Worm (Caenorhabditis elegans) whole organism, early embryonic: ENCODE data around the gene nuaf-1.
A peak's percentile ranks its signal among the peaks of the same experiment; 100 is the strongest.

Experiments used
- B0310.2 ChIP-seq: sonication (generic microtip); optimal IDR thresholded peaks from 2 replicates; lab custom pipeline; 2016; ENCODE audit warnings: mild to moderate bottlenecking, missing genetic modification characterization, missing compliant biosample characterization
- F13C5.2 ChIP-seq: sonication (generic microtip); optimal IDR thresholded peaks from 2 replicates; lab custom pipeline; 2017; ENCODE audit warnings: mild to moderate bottlenecking, missing genetic modification characterization, inconsistent platforms, missing compliant biosample characterization
- aly-1 ChIP-seq: sonication (generic microtip); optimal IDR thresholded peaks from 2 replicates; lab custom pipeline; 2016; ENCODE audit warnings: missing genetic modification characterization, missing compliant biosample characterization
- ama-1 ChIP-seq: fragments of 150-350 bp; optimal IDR thresholded peaks from 2 replicates; lab custom pipeline; 2014
- ceh-13 ChIP-seq: fragments of 200-800 bp; sonication (Bioruptor generic); optimal IDR thresholded peaks from 2 replicates; lab custom pipeline; 2018; ENCODE audit warnings: mild to moderate bottlenecking, missing genetic modification characterization, missing compliant biosample characterization
- ceh-36 ChIP-seq: sonication (generic microtip); optimal IDR thresholded peaks from 2 replicates; lab custom pipeline; 2016; ENCODE audit warnings: missing genetic modification characterization, inconsistent platforms, missing compliant biosample characterization
- ets-7 ChIP-seq: sonication (generic microtip); optimal IDR thresholded peaks from 2 replicates; lab custom pipeline; 2016; ENCODE audit warnings: missing genotype, missing genetic modification characterization, missing compliant biosample characterization
- flt-1 ChIP-seq: fragments of 200-800 bp; sonication (Bioruptor generic); IDR thresholded peaks from 2 replicates; pipeline ENCODE4 v1.3.6; 2022; ENCODE audit warnings: missing genetic modification characterization, missing compliant biosample characterization
- hmbx-1 ChIP-seq: sonication (generic microtip); optimal IDR thresholded peaks from 2 replicates; lab custom pipeline; 2016; ENCODE audit warnings: mild to moderate bottlenecking, missing genetic modification characterization, missing compliant biosample characterization
- hmg-4 ChIP-seq: fragments of 200-800 bp; sonication (Bioruptor generic); optimal IDR thresholded peaks from 2 replicates; lab custom pipeline; 2018; ENCODE audit warnings: mild to moderate bottlenecking, missing genetic modification characterization, missing compliant biosample characterization
- hnd-1 ChIP-seq: sonication (generic microtip); optimal IDR thresholded peaks from 2 replicates; lab custom pipeline; 2016; ENCODE audit warnings: missing genetic modification characterization, missing compliant biosample characterization
- pes-1 ChIP-seq: fragments of 200-800 bp; sonication (Bioruptor generic); IDR thresholded peaks from 2 replicates; pipeline ENCODE4 v1.3.6; 2022; ENCODE audit warnings: missing genetic modification reagents, missing genetic modification characterization, missing compliant biosample characterization
- scrt-1 ChIP-seq: fragments of 200-800 bp; sonication (Bioruptor generic); IDR thresholded peaks from 2 replicates; pipeline ENCODE4 v1.3.6; 2022; ENCODE audit warnings: missing genetic modification characterization, missing compliant biosample characterization
- sea-1 ChIP-seq: fragments of 200-800 bp; sonication (Bioruptor generic); conservative IDR thresholded peaks from 2 replicates; pipeline ENCODE4 v1.3.6; 2022; ENCODE audit warnings: missing genetic modification characterization, missing compliant biosample characterization
- tbx-11 ChIP-seq: fragments of 200-800 bp; sonication (Bioruptor generic); IDR thresholded peaks from 2 replicates; pipeline ENCODE4 v1.3.6; 2022; ENCODE audit warnings: missing genetic modification characterization, missing compliant biosample characterization
- tbx-37 ChIP-seq: fragments of 200-800 bp; sonication (Bioruptor generic); conservative IDR thresholded peaks from 2 replicates; pipeline ENCODE4 v1.3.6; 2022; ENCODE audit warnings: missing genetic modification reagents, missing genetic modification characterization, missing compliant biosample characterization
- tra-4 ChIP-seq: sonication (generic microtip); optimal IDR thresholded peaks from 2 replicates; lab custom pipeline; 2017; ENCODE audit warnings: missing genetic modification characterization, missing compliant biosample characterization

The nuaf-1 gene

DNA sequence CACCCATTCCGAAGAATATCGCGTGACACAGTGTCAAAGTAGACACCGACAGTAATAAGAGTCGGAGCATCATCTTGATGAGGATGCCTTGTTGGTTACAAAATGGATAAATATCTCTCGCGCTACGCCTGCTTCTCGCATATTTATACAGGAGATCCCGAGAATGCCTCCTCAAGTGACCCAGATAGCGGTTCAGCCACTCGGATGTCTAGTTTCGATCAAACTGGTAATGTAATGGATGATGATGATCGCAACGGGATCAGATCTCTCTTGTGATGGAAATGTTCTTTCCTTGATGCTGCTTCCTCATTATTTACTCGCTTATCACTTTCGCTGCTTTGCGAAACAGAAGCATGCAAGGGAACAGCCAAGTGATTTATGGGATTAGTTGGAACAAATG, 4.6 kb downstream of the nuaf-1 start, which contains the start of gene grl-17:
TSS of gene grl-17 (minus strand) at position 101 of the 400 bp plus-strand sequence.
- no peak for TF ChIP-seq hmbx-1
- TF ChIP-seq tra-4 (tag; lab: Kevin White, UChicago): no peak
- no peak for TF ChIP-seq pes-1 (GFP tag; lab: Robert Waterston, UW)
- no peak for TF ChIP-seq sea-1 (GFP tag; lab: Robert Waterston, UW)
- no peak for TF ChIP-seq ceh-36 (tag; lab: Kevin White, UChicago)
- no peak for TF ChIP-seq hmg-4
- TF ChIP-seq B0310.2: no peak
- TF ChIP-seq ceh-13 (GFP tag; lab: Kevin White, UChicago): no peak
- TF ChIP-seq aly-1 (tag; lab: Kevin White, UChicago): no peak

DNA sequence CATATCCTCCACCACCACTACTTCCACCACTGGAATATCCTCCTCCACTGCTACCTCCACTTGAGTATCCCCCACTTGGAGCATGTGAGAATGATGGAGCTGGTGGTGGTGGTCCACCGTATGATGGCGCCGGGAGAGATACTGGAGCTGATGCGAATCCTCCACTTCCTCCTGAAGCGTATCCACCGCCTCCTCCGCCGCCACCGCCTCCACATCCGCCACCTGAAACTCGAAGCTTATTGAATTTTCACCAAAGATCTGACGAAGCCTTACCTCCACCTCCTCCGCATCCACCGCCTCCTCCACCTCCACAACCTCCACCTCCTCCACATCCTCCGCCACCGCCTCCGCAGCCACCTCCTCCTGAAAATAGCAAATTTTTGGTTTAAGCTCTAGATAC, 5.7 kb downstream of the nuaf-1 start:
- TF ChIP-seq ets-7 (no peak), hmg-4 (no peak), hmbx-1 (no peak), ceh-36 (tag; lab: Kevin White, UChicago) (no peak)

DNA sequence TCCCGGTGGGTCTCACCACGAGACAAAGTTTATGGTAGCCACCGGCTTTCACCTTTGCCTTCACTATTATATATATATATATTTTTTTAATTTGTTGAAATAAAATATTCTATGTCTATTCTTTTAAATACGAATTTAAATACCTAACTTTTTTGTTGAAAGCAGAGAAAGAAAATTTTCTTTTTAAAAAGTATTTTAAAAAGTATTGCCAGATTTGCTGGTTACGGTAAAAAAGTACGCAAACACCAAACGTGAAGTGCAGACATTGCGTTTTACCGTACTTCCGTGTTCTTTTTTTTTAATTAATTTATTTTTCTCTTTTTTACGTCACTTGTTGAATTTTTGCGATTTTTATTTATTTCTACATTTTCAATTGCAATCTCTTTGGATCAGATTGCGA, 8.5 kb downstream of the nuaf-1 start, which contains the start of gene C56A3.8:
TSS of gene C56A3.8 (plus strand) at position 301 of the 400 bp plus-strand sequence.
- no peak for TF ChIP-seq scrt-1 (GFP tag; lab: Robert Waterston, UW)

DNA sequence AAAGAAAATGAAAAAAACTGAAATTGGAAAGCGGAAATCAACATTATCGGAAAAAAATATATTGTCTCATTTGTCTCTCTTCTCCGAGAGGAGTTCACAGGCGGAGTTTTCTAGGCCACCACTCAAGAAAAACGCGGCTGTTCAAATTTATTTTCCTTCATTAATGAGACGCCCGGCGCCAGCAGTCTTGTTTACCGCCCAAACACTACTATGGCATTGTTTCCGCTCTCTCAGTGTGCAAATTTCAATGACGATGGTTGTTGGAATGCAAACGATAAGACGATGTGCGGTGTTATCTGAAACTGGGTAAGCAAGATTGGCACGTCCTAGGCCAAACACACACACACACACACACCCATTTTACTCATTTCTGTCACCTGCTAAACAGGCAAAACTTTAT, 11.7 kb downstream of the nuaf-1 start, which contains the start of gene cav-2:
TSS of gene cav-2 (plus strand) at position 359 of the 400 bp plus-strand sequence.
- TF ChIP-seq scrt-1 (GFP tag; lab: Robert Waterston, UW): peak; percentile 52; the same call in 1 of the 2 replicates
- peak; percentile 63 for TF ChIP-seq tbx-37
- TF ChIP-seq pes-1 (GFP tag; lab: Robert Waterston, UW): no peak; the same call in 1 of the 2 replicates

DNA sequence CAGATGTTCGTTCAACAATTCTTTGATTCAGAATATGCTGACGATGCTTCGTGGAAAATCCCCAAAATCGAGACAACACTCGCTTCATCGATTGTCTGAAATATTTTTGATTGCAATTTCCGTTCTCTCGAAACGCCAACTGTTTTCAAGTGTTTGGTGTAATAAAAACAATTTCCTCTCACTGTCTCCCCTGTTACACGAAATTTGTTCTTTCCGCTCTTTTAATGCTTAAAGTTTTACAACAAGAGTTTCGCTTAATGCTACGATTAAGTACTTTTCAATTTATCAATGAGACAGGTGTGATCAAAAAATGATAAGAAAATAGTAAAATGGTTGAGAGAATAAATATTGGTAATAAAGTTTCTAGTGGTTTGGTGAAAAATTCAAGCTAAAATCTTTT, 12.1 kb downstream of the nuaf-1 start, which contains the start of gene C56A3.6:
TSS of gene C56A3.6 (minus strand) at position 101 of the 400 bp plus-strand sequence.
- TF ChIP-seq tbx-37: no peak
- TF ChIP-seq tbx-11 (GFP tag; lab: Robert Waterston, UW): no peak
- TF ChIP-seq hmg-4: no peak
- no peak for TF ChIP-seq flt-1 (GFP tag; lab: Robert Waterston, UW)
- no peak for TF ChIP-seq ceh-13 (GFP tag; lab: Kevin White, UChicago)
- TF ChIP-seq pes-1 (GFP tag; lab: Robert Waterston, UW): no peak
- TF ChIP-seq F13C5.2 (tag; lab: Kevin White, UChicago): no peak
- no peak for TF ChIP-seq scrt-1 (GFP tag; lab: Robert Waterston, UW)
- TF ChIP-seq ama-1 (lab: Kevin White, UChicago): no peak
- TF ChIP-seq sea-1 (GFP tag; lab: Robert Waterston, UW): no peak
- TF ChIP-seq ceh-36 (tag; lab: Kevin White, UChicago): no peak
- TF ChIP-seq hnd-1 (tag; lab: Kevin White, UChicago): no peak

- no peak for TF ChIP-seq ceh-36 (tag; lab: Kevin White, UChicago)
- TF ChIP-seq ets-7: no peak
- no peak for TF ChIP-seq flt-1 (GFP tag; lab: Robert Waterston, UW)
- no peak for TF ChIP-seq F13C5.2 (tag; lab: Kevin White, UChicago)
- no peak for TF ChIP-seq ceh-13 (GFP tag; lab: Kevin White, UChicago)
- no peak for TF ChIP-seq tra-4 (tag; lab: Kevin White, UChicago)
- no peak for TF ChIP-seq hmbx-1
- no peak for TF ChIP-seq B0310.2
- TF ChIP-seq hnd-1 (tag; lab: Kevin White, UChicago): no peak
- TF ChIP-seq hmg-4: no peak
- TF ChIP-seq ama-1 (lab: Kevin White, UChicago): no peak
- no peak for TF ChIP-seq tbx-37
- TF ChIP-seq tbx-11 (GFP tag; lab: Robert Waterston, UW): no peak
- TF ChIP-seq pes-1 (GFP tag; lab: Robert Waterston, UW): no peak
Measured at ce11 chrV:13551601-13552000, 16.8 kb downstream of the nuaf-1 start, which contains the start of the genes C56A3.4 and C56A3.5. C56A3.4 (minus strand) TSS chrV:13551754. C56A3.5 (plus strand) TSS chrV:13551967.

- TF ChIP-seq tbx-37: no peak
Measured at ce11 chrV:13536058-13536579, 32.3 kb downstream of the nuaf-1 start, which contains the start of gene frpr-5. frpr-5 (minus strand) TSS chrV:13536108.

ce11 chrV:13532469-13532868, 36.0 kb downstream of the nuaf-1 start:
- TF ChIP-seq F13C5.2 (tag; lab: Kevin White, UChicago): no peak
- no peak for TF ChIP-seq pes-1 (GFP tag; lab: Robert Waterston, UW)
- TF ChIP-seq flt-1 (GFP tag; lab: Robert Waterston, UW): no peak
- no peak for TF ChIP-seq aly-1 (tag; lab: Kevin White, UChicago)
- no peak for TF ChIP-seq ceh-36 (tag; lab: Kevin White, UChicago)
- no peak for TF ChIP-seq tra-4 (tag; lab: Kevin White, UChicago)
- TF ChIP-seq ets-7: no peak
- TF ChIP-seq B0310.2: no peak
- TF ChIP-seq ama-1 (lab: Kevin White, UChicago): no peak
- no peak for TF ChIP-seq tbx-37
- no peak for TF ChIP-seq hmg-4
- no peak for TF ChIP-seq hmbx-1

DNA sequence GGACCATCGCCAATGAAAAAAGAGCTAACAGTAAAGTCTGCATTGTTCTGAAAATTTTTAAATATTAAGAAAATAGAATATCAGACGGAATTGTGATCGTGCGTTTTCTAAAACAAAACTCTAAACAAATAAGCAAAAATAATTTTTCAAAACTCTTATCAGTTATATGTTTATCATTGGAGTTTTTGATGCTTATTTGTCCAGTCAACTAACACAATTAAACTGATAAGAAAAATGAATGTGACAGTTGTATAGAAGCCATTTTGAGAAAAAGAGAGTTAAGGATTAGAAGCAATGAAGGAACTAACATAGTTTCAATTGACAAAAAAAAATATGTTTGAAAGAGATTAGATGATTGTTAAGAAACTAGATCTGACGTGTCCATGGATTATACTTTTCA, 37.7 kb downstream of the nuaf-1 start, which contains the start of gene ttr-44:
TSS of gene ttr-44 (minus strand) at position 47 of the 400 bp plus-strand sequence.
- TF ChIP-seq ets-7 (no peak), sea-1 (GFP tag; lab: Robert Waterston, UW) (no peak), tbx-37 (no peak), hmg-4 (no peak), ama-1 (lab: Kevin White, UChicago) (no peak), aly-1 (tag; lab: Kevin White, UChicago) (no peak), B0310.2 (no peak), hnd-1 (tag; lab: Kevin White, UChicago) (no peak), ceh-13 (GFP tag; lab: Kevin White, UChicago) (no peak), pes-1 (GFP tag; lab: Robert Waterston, UW) (no peak), scrt-1 (GFP tag; lab: Robert Waterston, UW) (no peak), hmbx-1 (no peak), ceh-36 (tag; lab: Kevin White, UChicago) (no peak), tbx-11 (GFP tag; lab: Robert Waterston, UW) (no peak), F13C5.2 (tag; lab: Kevin White, UChicago) (no peak), tra-4 (tag; lab: Kevin White, UChicago) (no peak), flt-1 (GFP tag; lab: Robert Waterston, UW) (no peak)
